Fruit fly (Drosophila melanogaster): ENCODE measurements around the gene eIF3d2.

The eIF3d2 gene

DNA sequence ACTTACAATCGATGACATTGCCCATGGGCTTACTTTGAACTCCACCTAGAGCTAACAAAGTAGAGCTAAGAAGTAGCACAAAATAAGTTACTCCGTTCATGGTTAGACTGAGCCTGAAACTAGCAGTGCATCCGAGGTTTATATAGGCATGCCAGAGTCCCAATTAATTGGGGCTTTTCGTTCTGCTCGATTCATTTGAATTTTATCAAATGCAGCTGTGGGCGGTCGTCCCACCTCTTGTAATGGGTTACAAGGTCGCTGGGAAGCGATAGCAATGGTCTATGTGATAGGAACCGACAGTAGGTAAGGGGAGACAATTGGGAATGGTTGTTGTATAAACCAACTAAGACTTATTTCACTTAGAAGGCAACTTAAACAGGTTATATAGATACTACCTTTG lies 31.4 kb upstream of the eIF3d2 start, which contains the start of gene CG12256:
Gene CG12256, minus strand, starts transcription at position 101 of the 400 bp plus-strand sequence.
- TF ChIP-seq cnc (optimal IDR thresholded peaks at IDR 0.05) (no peak), tj (GFP tag; optimal IDR thresholded peaks at IDR 0.05) (no peak), CG11617 (GFP tag; optimal IDR thresholded peaks at IDR 0.05) (no peak), Mnt (GFP tag; optimal IDR thresholded peaks at IDR 0.05) (no peak), CG7101 (tag; optimal IDR thresholded peaks at IDR 0.05) (no peak), Crg-1 (GFP tag; optimal IDR thresholded peaks at IDR 0.05) (no peak), CG14711 (tag; optimal IDR thresholded peaks at IDR 0.05) (no peak), Clk (GFP tag; optimal IDR thresholded peaks at IDR 0.05) (no peak), pad (GFP tag; optimal IDR thresholded peaks at IDR 0.05) (no peak), kay (GFP tag; ENCODE audit: borderline replicate concordance) (no peak), toe (GFP tag; optimal IDR thresholded peaks at IDR 0.05) (no peak), CG7045 (GFP tag; optimal IDR thresholded peaks at IDR 0.05) (no peak), ovo (GFP tag; optimal IDR thresholded peaks at IDR 0.05) (no peak), CG33017 (tag; optimal IDR thresholded peaks at IDR 0.05) (no peak), CG5204 (GFP tag; optimal IDR thresholded peaks at IDR 0.05) (no peak), Hr96 (GFP tag; optimal IDR thresholded peaks at IDR 0.05) (no peak), cic (GFP tag; optimal IDR thresholded peaks at IDR 0.05) (no peak)

- no peak for TF ChIP-seq CG33017 (tag; optimal IDR thresholded peaks at IDR 0.05)
- no peak for TF ChIP-seq bab1 (GFP tag; optimal IDR thresholded peaks at IDR 0.05)
Observed at dm6 chr3R:12224919-12225318, 30.1 kb upstream of the eIF3d2 start, which contains the start of gene CG17404. TSS of gene CG17404 (minus strand) at chr3R:12225019.

DNA sequence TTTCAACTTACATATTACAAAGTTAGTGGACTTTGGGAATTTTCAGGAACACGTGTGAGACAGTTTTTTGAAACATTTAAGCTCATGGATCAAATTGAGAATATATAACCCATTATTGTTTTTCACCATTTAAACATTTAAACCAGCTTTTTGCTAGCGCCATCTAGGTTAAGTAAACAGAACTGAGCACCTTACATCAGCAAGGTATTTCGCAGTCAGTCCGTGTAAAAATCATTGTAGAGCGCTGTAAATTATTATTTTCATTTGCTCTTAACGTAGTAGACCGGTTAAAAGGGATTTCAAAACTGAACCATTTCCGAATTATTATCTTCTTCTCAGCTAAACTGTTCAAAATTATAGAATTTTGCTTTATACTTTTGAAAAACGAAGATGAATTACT lies 27.3 kb upstream of the eIF3d2 start, which contains the start of gene Rsbp15:
Gene Rsbp15, plus strand, starts transcription at position 295 of the 400 bp plus-strand sequence.
- no peak for TF ChIP-seq ovo (GFP tag; optimal IDR thresholded peaks at IDR 0.05)
- no peak for TF ChIP-seq Clk (GFP tag; optimal IDR thresholded peaks at IDR 0.05)
- TF ChIP-seq cic (GFP tag; optimal IDR thresholded peaks at IDR 0.05), result no peak
- TF ChIP-seq CG1620 (GFP tag; optimal IDR thresholded peaks at IDR 0.05), result no peak
- no peak for TF ChIP-seq cnc (optimal IDR thresholded peaks at IDR 0.05)
- no peak for TF ChIP-seq Hr96 (GFP tag; optimal IDR thresholded peaks at IDR 0.05)
- no peak for TF ChIP-seq CG7045 (GFP tag; optimal IDR thresholded peaks at IDR 0.05)
- no peak for TF ChIP-seq Crg-1 (GFP tag; optimal IDR thresholded peaks at IDR 0.05)

dm6 chr3R:12221366-12221916 lies 26.6 kb upstream of the eIF3d2 start, which contains the start of gene CG4860:
TSS of gene CG4860 (minus strand) at chr3R:12221464.
- TF ChIP-seq toe (GFP tag; optimal IDR thresholded peaks at IDR 0.05) (peak; percentile 93), CG5204 (GFP tag; optimal IDR thresholded peaks at IDR 0.05) (peak; percentile 85), CG33017 (tag; optimal IDR thresholded peaks at IDR 0.05) (peak; percentile 93), cic (GFP tag; optimal IDR thresholded peaks at IDR 0.05) (peak; percentile 34), bab1 (GFP tag; optimal IDR thresholded peaks at IDR 0.05) (peak; percentile 90), CG1620 (GFP tag; optimal IDR thresholded peaks at IDR 0.05) (peak; percentile 83), tj (GFP tag; optimal IDR thresholded peaks at IDR 0.05) (peak; percentile 54), cnc (optimal IDR thresholded peaks at IDR 0.05) (no peak), kay (GFP tag; ENCODE audit: borderline replicate concordance) (peak; percentile 97), Crg-1 (GFP tag; optimal IDR thresholded peaks at IDR 0.05) (peak; percentile 78), pad (GFP tag; optimal IDR thresholded peaks at IDR 0.05) (peak; percentile 75), Clk (GFP tag; optimal IDR thresholded peaks at IDR 0.05) (peak; percentile 75), CG7101 (tag; optimal IDR thresholded peaks at IDR 0.05) (peak; percentile 94), Hr96 (GFP tag; optimal IDR thresholded peaks at IDR 0.05) (peak; percentile 85), CG11617 (GFP tag; optimal IDR thresholded peaks at IDR 0.05) (peak; percentile 86), CG12768 (GFP tag; optimal IDR thresholded peaks at IDR 0.05) (peak; percentile 86), CG14711 (tag; optimal IDR thresholded peaks at IDR 0.05) (peak; percentile 87), CG7045 (GFP tag; optimal IDR thresholded peaks at IDR 0.05) (peak; percentile 86), Mnt (GFP tag; optimal IDR thresholded peaks at IDR 0.05) (peak; percentile 83), ovo (GFP tag; optimal IDR thresholded peaks at IDR 0.05) (peak; percentile 60)

- TF ChIP-seq kay (GFP tag; ENCODE audit: borderline replicate concordance), result peak; percentile 71
- TF ChIP-seq CG7045 (GFP tag; optimal IDR thresholded peaks at IDR 0.05), result no peak
- TF ChIP-seq cic (GFP tag; optimal IDR thresholded peaks at IDR 0.05), result no peak
- TF ChIP-seq CG7101 (tag; optimal IDR thresholded peaks at IDR 0.05), result no peak
- no peak for TF ChIP-seq CG1620 (GFP tag; optimal IDR thresholded peaks at IDR 0.05)
Observed at dm6 chr3R:12219497-12219896, 24.7 kb upstream of the eIF3d2 start, which contains the start of gene Cog1. TSS of gene Cog1 (minus strand) at chr3R:12219686.

DNA sequence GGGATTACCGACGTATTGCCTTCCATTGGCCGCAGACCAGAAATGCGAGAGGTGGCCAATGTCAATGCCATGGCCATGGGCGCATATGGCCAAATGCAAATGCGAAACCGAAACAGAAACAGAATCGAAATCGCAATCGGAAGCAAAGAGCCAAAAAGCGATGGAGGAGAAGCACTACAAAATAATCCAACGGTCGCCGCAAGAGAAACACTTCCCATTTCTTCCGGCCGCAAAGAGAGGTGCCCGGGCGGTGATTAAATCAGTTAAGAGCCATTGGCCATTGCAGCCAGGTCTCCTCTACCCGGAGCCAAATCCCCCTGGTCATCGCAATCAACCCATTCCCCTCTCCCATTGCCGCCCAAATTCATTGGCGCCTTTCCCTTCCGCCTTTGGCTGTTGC lies 19.4 kb upstream of the eIF3d2 start, which contains the start of gene CG14742:
Gene CG14742, plus strand, starts transcription at position 301 of the 400 bp plus-strand sequence.
- TF ChIP-seq CG11617 (GFP tag; optimal IDR thresholded peaks at IDR 0.05) (peak; percentile 20), tj (GFP tag; optimal IDR thresholded peaks at IDR 0.05) (no peak)

dm6 chr3R:12211552-12211951 lies 16.7 kb upstream of the eIF3d2 start:
- TF ChIP-seq Hr96 (GFP tag; optimal IDR thresholded peaks at IDR 0.05) (no peak), Mnt (GFP tag; optimal IDR thresholded peaks at IDR 0.05) (no peak), pad (GFP tag; optimal IDR thresholded peaks at IDR 0.05) (no peak), ovo (GFP tag; optimal IDR thresholded peaks at IDR 0.05) (no peak), CG5204 (GFP tag; optimal IDR thresholded peaks at IDR 0.05) (no peak), CG1620 (GFP tag; optimal IDR thresholded peaks at IDR 0.05) (no peak), toe (GFP tag; optimal IDR thresholded peaks at IDR 0.05) (no peak), tj (GFP tag; optimal IDR thresholded peaks at IDR 0.05) (no peak), CG12768 (GFP tag; optimal IDR thresholded peaks at IDR 0.05) (no peak)

All from whole organism, adult.